Worm (Caenorhabditis elegans) whole organism, L2 larva: ENCODE measurements around the gene hrpa-2.

Experiments used
- C34F6.9 ChIP-seq: fragments of 150-350 bp; optimal IDR thresholded peaks from 2 replicates; lab custom pipeline; 2014; ENCODE audit warnings: missing biosample characterization, missing genetic modification characterization
- F13H6.1 ChIP-seq: sonication (generic microtip); optimal IDR thresholded peaks from 2 replicates; lab custom pipeline; 2016; ENCODE audit warnings: missing genetic modification characterization, missing compliant biosample characterization
- R02D3.7 ChIP-seq: fragments of 150-350 bp; optimal IDR thresholded peaks from 2 replicates; lab custom pipeline; 2014; ENCODE audit warnings: missing biosample characterization, missing genetic modification characterization
- Y55F3AM.14 ChIP-seq: fragments of 200-800 bp; sonication (Bioruptor generic); optimal IDR thresholded peaks from 2 replicates; lab custom pipeline; 2018; ENCODE audit warnings: mild to moderate bottlenecking, missing genetic modification characterization, missing compliant biosample characterization
- ZK546.5 ChIP-seq: sonication (generic microtip); optimal IDR thresholded peaks from 2 replicates; lab custom pipeline; 2017; ENCODE audit warnings: missing biosample characterization, missing genetic modification characterization
- alr-1 ChIP-seq: fragments of 150-350 bp; optimal IDR thresholded peaks from 2 replicates; lab custom pipeline; 2014; ENCODE audit warnings: missing biosample characterization, missing genetic modification characterization
- aly-2 ChIP-seq: fragments of 150-350 bp; optimal IDR thresholded peaks from 2 replicates; lab custom pipeline; 2014; ENCODE audit warnings: missing biosample characterization, missing genetic modification characterization
- ama-1 ChIP-seq: fragments of 150-350 bp; optimal IDR thresholded peaks from 2 replicates; lab custom pipeline; 2018; ENCODE audit warnings: inconsistent platforms
- blmp-1 ChIP-seq: sonication (generic microtip); optimal IDR thresholded peaks from 2 replicates; lab custom pipeline; 2017; ENCODE audit warnings: missing genetic modification characterization, mild to moderate bottlenecking, missing compliant biosample characterization, antibody characterized with exemption, moderate library complexity; ENCODE audit not compliant: insufficient read depth
- ceh-16 ChIP-seq: fragments of 150-350 bp; optimal IDR thresholded peaks from 2 replicates; lab custom pipeline; 2014; ENCODE audit warnings: missing biosample characterization, missing genetic modification characterization
- ceh-82 ChIP-seq: fragments of 150-350 bp; optimal IDR thresholded peaks from 2 replicates; lab custom pipeline; 2014; ENCODE audit warnings: missing biosample characterization, missing genetic modification characterization
- crh-2 ChIP-seq: sonication (generic microtip); optimal IDR thresholded peaks from 2 replicates; lab custom pipeline; 2017; ENCODE audit warnings: missing biosample characterization, missing genetic modification characterization
- dmd-4 ChIP-seq: sonication (generic microtip); optimal IDR thresholded peaks from 2 replicates; lab custom pipeline; 2017; ENCODE audit warnings: missing biosample characterization, missing genetic modification characterization
- egl-27 ChIP-seq: sonication (generic microtip); optimal IDR thresholded peaks from 3 replicates; lab custom pipeline; 2017; ENCODE audit warnings: missing biosample characterization, missing genetic modification reagents, missing genetic modification characterization
- elt-1 ChIP-seq: fragments of 150-350 bp; optimal IDR thresholded peaks from 2 replicates; lab custom pipeline; 2014; ENCODE audit warnings: missing biosample characterization, missing genetic modification characterization
- elt-3 ChIP-seq: sonication (generic microtip); optimal IDR thresholded peaks from 2 replicates; lab custom pipeline; 2017; ENCODE audit warnings: missing biosample characterization, missing genetic modification characterization
- fos-1 ChIP-seq: fragments of 150-350 bp; optimal IDR thresholded peaks from 2 replicates; lab custom pipeline; 2014; ENCODE audit warnings: missing biosample characterization, missing genetic modification characterization
- gmeb-1 ChIP-seq: fragments of 150-350 bp; optimal IDR thresholded peaks from 2 replicates; lab custom pipeline; 2014; ENCODE audit warnings: missing biosample characterization, missing genetic modification characterization
- lin-11 ChIP-seq: fragments of 150-350 bp; sonication (generic microtip); optimal IDR thresholded peaks from 2 replicates; lab custom pipeline; 2014; ENCODE audit warnings: missing biosample characterization, missing genetic modification characterization, inconsistent platforms, mixed read lengths
- lin-13 ChIP-seq: fragments of 150-350 bp; optimal IDR thresholded peaks from 2 replicates; lab custom pipeline; 2014; ENCODE audit warnings: missing biosample characterization, missing genetic modification reagents, missing genetic modification characterization
- lin-39 ChIP-seq: fragments of 150-350 bp; optimal IDR thresholded peaks from 2 replicates; lab custom pipeline; 2014; ENCODE audit warnings: missing biosample characterization, missing genetic modification reagents, missing genetic modification characterization
- lsy-2 ChIP-seq, 2 experiments: fragments of 150-350 bp in 1 of 2; sonication (generic microtip) in 1 of 2; optimal IDR thresholded peaks; 2 replicates each; lab custom pipeline; 2014 to 2017; ENCODE audit warnings: missing biosample characterization in 2 of 2, missing genetic modification characterization in 2 of 2
- mab-5 ChIP-seq: fragments of 150-350 bp; optimal IDR thresholded peaks from 2 replicates; lab custom pipeline; 2014; ENCODE audit warnings: missing biosample characterization, missing genetic modification characterization
- mbf-1 ChIP-seq: sonication (generic microtip); optimal IDR thresholded peaks from 2 replicates; lab custom pipeline; 2017; ENCODE audit warnings: missing biosample characterization, missing genetic modification characterization
- nhr-10 ChIP-seq: sonication (generic microtip); optimal IDR thresholded peaks from 2 replicates; lab custom pipeline; 2017; ENCODE audit warnings: missing biosample characterization, missing genetic modification characterization
- nhr-11 ChIP-seq: fragments of 150-350 bp; optimal IDR thresholded peaks from 2 replicates; lab custom pipeline; 2014; ENCODE audit warnings: missing biosample characterization, missing genetic modification characterization
- nhr-12 ChIP-seq: fragments of 150-350 bp; optimal IDR thresholded peaks from 2 replicates; lab custom pipeline; 2014; ENCODE audit warnings: missing biosample characterization, missing genetic modification characterization
- nhr-129 ChIP-seq: fragments of 150-350 bp; optimal IDR thresholded peaks from 2 replicates; lab custom pipeline; 2014; ENCODE audit warnings: missing biosample characterization, missing genetic modification characterization
- nhr-21 ChIP-seq: fragments of 150-350 bp; optimal IDR thresholded peaks from 2 replicates; lab custom pipeline; 2014; ENCODE audit warnings: missing biosample characterization, missing genetic modification characterization
- nhr-23 ChIP-seq: fragments of 150-350 bp; optimal IDR thresholded peaks from 2 replicates; lab custom pipeline; 2014; ENCODE audit warnings: missing biosample characterization, missing genetic modification reagents, missing genetic modification characterization
- nhr-237 ChIP-seq: fragments of 150-350 bp; optimal IDR thresholded peaks from 2 replicates; lab custom pipeline; 2014; ENCODE audit warnings: missing biosample characterization, missing genetic modification characterization
- nhr-25 ChIP-seq: fragments of 150-350 bp; sonication (generic microtip); optimal IDR thresholded peaks from 3 replicates; lab custom pipeline; 2014; ENCODE audit warnings: missing biosample characterization, missing genetic modification characterization
- nhr-6 ChIP-seq: fragments of 150-350 bp; optimal IDR thresholded peaks from 2 replicates; lab custom pipeline; 2014; ENCODE audit warnings: missing biosample characterization, missing genetic modification characterization
- nhr-77 ChIP-seq: fragments of 150-350 bp; optimal IDR thresholded peaks from 2 replicates; lab custom pipeline; 2014; ENCODE audit warnings: missing biosample characterization, missing genetic modification characterization
- peb-1 ChIP-seq: fragments of 150-350 bp; optimal IDR thresholded peaks from 2 replicates; lab custom pipeline; 2014; ENCODE audit warnings: missing biosample characterization, missing genetic modification characterization
- sem-4 ChIP-seq: fragments of 150-350 bp; optimal IDR thresholded peaks from 2 replicates; lab custom pipeline; 2014; ENCODE audit warnings: missing biosample characterization, missing genetic modification reagents, missing genetic modification characterization
- skn-1 ChIP-seq: sonication (generic microtip); optimal IDR thresholded peaks from 2 replicates; lab custom pipeline; 2017; ENCODE audit warnings: missing biosample characterization, missing genetic modification characterization
- sma-3 ChIP-seq: sonication (generic microtip); optimal IDR thresholded peaks from 2 replicates; lab custom pipeline; 2016; ENCODE audit warnings: missing genetic modification reagents, missing genetic modification characterization, missing compliant biosample characterization
- sma-9 ChIP-seq, 2 experiments: fragments of 150-350 bp in 1 of 2; sonication (generic microtip) in 1 of 2; optimal IDR thresholded peaks; 2 replicates each; lab custom pipeline; 2014 to 2016; ENCODE audit warnings: missing genetic modification characterization in 2 of 2, mild to moderate bottlenecking in 1 of 2, missing biosample characterization in 1 of 2, missing compliant biosample characterization in 1 of 2, missing genetic modification reagents in 1 of 2, moderate library complexity in 1 of 2
- unc-39 ChIP-seq: fragments of 150-350 bp; optimal IDR thresholded peaks from 2 replicates; lab custom pipeline; 2014; ENCODE audit warnings: missing biosample characterization, missing genetic modification characterization
- unc-55 ChIP-seq: fragments of 150-350 bp; sonication (generic microtip); optimal IDR thresholded peaks from 3 replicates; lab custom pipeline; 2014; ENCODE audit warnings: missing biosample characterization, missing genetic modification reagents, missing genetic modification characterization
- unc-62 ChIP-seq: fragments of 150-350 bp; optimal IDR thresholded peaks from 2 replicates; lab custom pipeline; 2014; ENCODE audit warnings: missing biosample characterization, missing genetic modification reagents, missing genetic modification characterization
- zag-1 ChIP-seq: fragments of 150-350 bp; optimal IDR thresholded peaks from 2 replicates; lab custom pipeline; 2014; ENCODE audit warnings: missing biosample characterization, missing genetic modification characterization
- ztf-1 ChIP-seq: fragments of 200-800 bp; sonication (Bioruptor generic); conservative IDR thresholded peaks from 2 replicates; pipeline ENCODE4 v1.3.6; 2022; ENCODE audit warnings: missing genetic modification characterization, missing compliant biosample characterization
- ztf-4 ChIP-seq: fragments of 150-350 bp; optimal IDR thresholded peaks from 2 replicates; lab custom pipeline; 2014; ENCODE audit warnings: missing biosample characterization, missing genetic modification characterization

hrpa-2 gene

ce11 chrX:5210524-5210923, 5.6 kb upstream of the hrpa-2 start:
- TF ChIP-seq peb-1 (tag; lab: Kevin White, UChicago), result no peak
- no peak for TF ChIP-seq aly-2 (tag; lab: Kevin White, UChicago)
- TF ChIP-seq ZK546.5, result no peak
- TF ChIP-seq blmp-1 (tag; lab: Kevin White, UChicago), result no peak
- TF ChIP-seq nhr-77 (tag; lab: Kevin White, UChicago), result no peak
- peak; percentile 72 for TF ChIP-seq F13H6.1
- no peak for TF ChIP-seq mbf-1
- TF ChIP-seq nhr-23 (tag; lab: Kevin White, UChicago), result no peak
- no peak for TF ChIP-seq gmeb-1 (tag; lab: Kevin White, UChicago)
- no peak for TF ChIP-seq nhr-237 (tag; lab: Kevin White, UChicago)
- peak; percentile 31 for TF ChIP-seq crh-2
- TF ChIP-seq skn-1 (tag; lab: Kevin White, UChicago), result no peak
- no peak for TF ChIP-seq mab-5 (tag; lab: Kevin White, UChicago)
- no peak for TF ChIP-seq nhr-21 (tag; lab: Kevin White, UChicago)
- TF ChIP-seq C34F6.9, result peak; percentile 22
- TF ChIP-seq lin-11 (tag; lab: Kevin White, UChicago), result no peak
- no peak for TF ChIP-seq nhr-11
- TF ChIP-seq sem-4 (tag; lab: Kevin White, UChicago), result no peak
- TF ChIP-seq Y55F3AM.14 (GFP tag; lab: Kevin White, UChicago), result no peak
- no peak for TF ChIP-seq elt-3 (tag; lab: Kevin White, UChicago)
- TF ChIP-seq lin-13, result no peak
- no peak for TF ChIP-seq fos-1 (tag; lab: Kevin White, UChicago)
- TF ChIP-seq ceh-16 (tag; lab: Kevin White, UChicago), result no peak
- peak; percentile 30 for TF ChIP-seq unc-55 (GFP tag; lab: Kevin White, UChicago)
- peak; percentile 84 for TF ChIP-seq nhr-129
- TF ChIP-seq egl-27 (tag; lab: Kevin White, UChicago), result no peak
- TF ChIP-seq unc-62 (GFP tag; lab: Kevin White, UChicago), result no peak
- no peak for TF ChIP-seq zag-1 (tag; lab: Kevin White, UChicago)
- no peak for TF ChIP-seq dmd-4 (tag; lab: Kevin White, UChicago)
- no peak for TF ChIP-seq nhr-6 (tag; lab: Kevin White, UChicago)
- no peak for TF ChIP-seq ama-1
- TF ChIP-seq unc-39 (tag; lab: Kevin White, UChicago), result no peak
- TF ChIP-seq sma-3, result no peak
- no peak for TF ChIP-seq R02D3.7 (tag; lab: Kevin White, UChicago)
- TF ChIP-seq nhr-12 (tag; lab: Kevin White, UChicago), result no peak
- no peak for TF ChIP-seq ceh-82 (tag; lab: Kevin White, UChicago)
- TF ChIP-seq lsy-2 (tag; optimal IDR thresholded peaks at IDR 0.05; lab: Kevin White, UChicago), result peak in 1 of 2 experiments; percentile 39
- no peak for TF ChIP-seq nhr-25 (tag; lab: Kevin White, UChicago)
- TF ChIP-seq lin-39 (tag; lab: Kevin White, UChicago), result no peak
- TF ChIP-seq alr-1 (tag; lab: Kevin White, UChicago), result no peak
- no peak for TF ChIP-seq ztf-1 (GFP tag; lab: Robert Waterston, UW)
- TF ChIP-seq ztf-4 (tag; lab: Kevin White, UChicago), result peak; percentile 10
- no peak for TF ChIP-seq nhr-10 (tag; lab: Kevin White, UChicago)
- peak; percentile 74 for TF ChIP-seq sma-9 (GFP tag; optimal IDR thresholded peaks at IDR 0.05; lab: Kevin White, UChicago)
- TF ChIP-seq sma-9 (tag; optimal IDR thresholded peaks at IDR 0.05; lab: Kevin White, UChicago), result no peak
- TF ChIP-seq elt-1 (tag; lab: Kevin White, UChicago), result no peak
